Worm (Caenorhabditis elegans) whole organism, midembryonic: Measurements from ENCODE around the gene swt-4.

ENCODE experiments used
- T22C8.4 ChIP-seq: fragments of 200-800 bp; sonication (Bioruptor generic); IDR thresholded peaks from 2 replicates; pipeline ENCODE4 v1.3.6; 2022; ENCODE audit warnings: missing genetic modification characterization, missing compliant biosample characterization
- cog-1 ChIP-seq: sonication (generic microtip); optimal IDR thresholded peaks from 2 replicates; lab custom pipeline; 2016; ENCODE audit warnings: missing genetic modification characterization, missing compliant biosample characterization
- flt-1 ChIP-seq: fragments of 200-800 bp; sonication (Bioruptor generic); IDR thresholded peaks from 2 replicates; pipeline ENCODE4 v1.3.6; 2022; ENCODE audit warnings: missing genetic modification characterization, missing compliant biosample characterization
- klf-2 ChIP-seq: fragments of 200-800 bp; sonication (Bioruptor generic); conservative IDR thresholded peaks from 2 replicates; pipeline ENCODE4 v1.3.6; 2022; ENCODE audit warnings: missing genetic modification reagents, missing genetic modification characterization, missing compliant biosample characterization
- med-1 ChIP-seq: sonication (generic microtip); optimal IDR thresholded peaks from 2 replicates; lab custom pipeline; 2017; ENCODE audit warnings: missing genetic modification characterization, mild to moderate bottlenecking, missing compliant biosample characterization, antibody characterized with exemption, missing genetic modification reagents; ENCODE audit not compliant: insufficient read depth
- ref-1 ChIP-seq: fragments of 200-800 bp; sonication (Bioruptor generic); conservative IDR thresholded peaks from 2 replicates; pipeline ENCODE4 v1.3.6; 2022; ENCODE audit warnings: missing genetic modification reagents, missing genetic modification characterization, missing compliant biosample characterization
- tab-1 ChIP-seq: fragments of 200-800 bp; sonication (Bioruptor generic); IDR thresholded peaks from 2 replicates; pipeline ENCODE4 v1.3.6; 2022; ENCODE audit warnings: missing genetic modification characterization, missing compliant biosample characterization
- ztf-23 ChIP-seq: fragments of 200-800 bp; sonication (Bioruptor generic); IDR thresholded peaks from 2 replicates; pipeline ENCODE4 v1.3.6; 2022; ENCODE audit warnings: missing genetic modification reagents, missing genetic modification characterization, missing compliant biosample characterization
- ztf-29 ChIP-seq: fragments of 200-800 bp; sonication (Bioruptor generic); IDR thresholded peaks from 2 replicates; pipeline ENCODE4 v1.3.6; 2022; ENCODE audit warnings: missing genetic modification reagents, missing genetic modification characterization, missing compliant biosample characterization

DNA sequence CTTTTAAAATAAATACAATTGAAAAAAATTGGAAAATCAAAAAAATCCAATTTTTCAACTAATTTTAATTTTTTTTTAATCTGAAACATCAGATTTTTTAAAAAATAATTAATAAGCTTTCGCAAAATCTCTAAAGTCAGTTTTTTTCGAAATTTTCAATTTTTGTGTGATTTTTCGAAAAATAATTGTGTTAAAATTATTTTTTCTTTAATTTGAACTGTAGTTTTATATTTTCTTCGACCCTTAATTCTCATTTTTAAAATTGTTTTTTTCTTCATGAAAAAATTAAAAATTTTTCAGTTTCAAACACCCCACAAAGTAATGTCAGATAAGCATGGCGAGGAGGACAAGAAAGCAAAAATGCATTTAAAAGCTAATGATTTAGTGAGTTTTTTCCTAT lies 23.9 kb downstream of the swt-4 start, which contains the start of gene rabx-5:
- no peak for TF ChIP-seq flt-1 (GFP tag; lab: Robert Waterston, UW)
- TF ChIP-seq cog-1: no peak
- TF ChIP-seq T22C8.4 (GFP tag; lab: Robert Waterston, UW): no peak
- no peak for TF ChIP-seq ztf-29 (GFP tag; lab: Robert Waterston, UW)
- no peak for TF ChIP-seq med-1 (GFP tag; lab: Kevin White, UChicago)
- TF ChIP-seq ref-1 (GFP tag; lab: Robert Waterston, UW): no peak
- no peak for TF ChIP-seq ztf-23 (GFP tag; lab: Robert Waterston, UW)
- TF ChIP-seq tab-1: no peak
- TF ChIP-seq klf-2 (GFP tag; lab: Robert Waterston, UW): no peak
